Worm (Caenorhabditis elegans) whole organism, L2 larva: Measurements from ENCODE around the gene ctf-4.
A peak's percentile ranks its signal among the peaks of the same experiment; 100 is the strongest.

Source experiments
- C34F6.9 ChIP-seq: fragments of 150-350 bp; optimal IDR thresholded peaks from 2 replicates; lab custom pipeline; 2014; ENCODE audit warnings: missing biosample characterization, missing genetic modification characterization
- Y55F3AM.14 ChIP-seq: fragments of 200-800 bp; sonication (Bioruptor generic); optimal IDR thresholded peaks from 2 replicates; lab custom pipeline; 2018; ENCODE audit warnings: mild to moderate bottlenecking, missing genetic modification characterization, missing compliant biosample characterization
- ZK546.5 ChIP-seq: sonication (generic microtip); optimal IDR thresholded peaks from 2 replicates; lab custom pipeline; 2017; ENCODE audit warnings: missing biosample characterization, missing genetic modification characterization
- aly-2 ChIP-seq: fragments of 150-350 bp; optimal IDR thresholded peaks from 2 replicates; lab custom pipeline; 2014; ENCODE audit warnings: missing biosample characterization, missing genetic modification characterization
- ceh-82 ChIP-seq: fragments of 150-350 bp; optimal IDR thresholded peaks from 2 replicates; lab custom pipeline; 2014; ENCODE audit warnings: missing biosample characterization, missing genetic modification characterization
- crh-2 ChIP-seq: sonication (generic microtip); optimal IDR thresholded peaks from 2 replicates; lab custom pipeline; 2017; ENCODE audit warnings: missing biosample characterization, missing genetic modification characterization
- dmd-4 ChIP-seq: sonication (generic microtip); optimal IDR thresholded peaks from 2 replicates; lab custom pipeline; 2017; ENCODE audit warnings: missing biosample characterization, missing genetic modification characterization
- egl-27 ChIP-seq: sonication (generic microtip); optimal IDR thresholded peaks from 3 replicates; lab custom pipeline; 2017; ENCODE audit warnings: missing biosample characterization, missing genetic modification reagents, missing genetic modification characterization
- fos-1 ChIP-seq: fragments of 150-350 bp; optimal IDR thresholded peaks from 2 replicates; lab custom pipeline; 2014; ENCODE audit warnings: missing biosample characterization, missing genetic modification characterization
- gmeb-1 ChIP-seq: fragments of 150-350 bp; optimal IDR thresholded peaks from 2 replicates; lab custom pipeline; 2014; ENCODE audit warnings: missing biosample characterization, missing genetic modification characterization
- lin-13 ChIP-seq: fragments of 150-350 bp; optimal IDR thresholded peaks from 2 replicates; lab custom pipeline; 2014; ENCODE audit warnings: missing biosample characterization, missing genetic modification reagents, missing genetic modification characterization
- lin-39 ChIP-seq: fragments of 150-350 bp; optimal IDR thresholded peaks from 2 replicates; lab custom pipeline; 2014; ENCODE audit warnings: missing biosample characterization, missing genetic modification reagents, missing genetic modification characterization
- lsy-2 ChIP-seq, 2 experiments: fragments of 150-350 bp in 1 of 2; sonication (generic microtip) in 1 of 2; optimal IDR thresholded peaks; 2 replicates each; lab custom pipeline; 2014 to 2017; ENCODE audit warnings: missing biosample characterization in 2 of 2, missing genetic modification characterization in 2 of 2
- mbf-1 ChIP-seq: sonication (generic microtip); optimal IDR thresholded peaks from 2 replicates; lab custom pipeline; 2017; ENCODE audit warnings: missing biosample characterization, missing genetic modification characterization
- nhr-10 ChIP-seq: sonication (generic microtip); optimal IDR thresholded peaks from 2 replicates; lab custom pipeline; 2017; ENCODE audit warnings: missing biosample characterization, missing genetic modification characterization
- nhr-12 ChIP-seq: fragments of 150-350 bp; optimal IDR thresholded peaks from 2 replicates; lab custom pipeline; 2014; ENCODE audit warnings: missing biosample characterization, missing genetic modification characterization
- nhr-129 ChIP-seq: fragments of 150-350 bp; optimal IDR thresholded peaks from 2 replicates; lab custom pipeline; 2014; ENCODE audit warnings: missing biosample characterization, missing genetic modification characterization
- nhr-23 ChIP-seq: fragments of 150-350 bp; optimal IDR thresholded peaks from 2 replicates; lab custom pipeline; 2014; ENCODE audit warnings: missing biosample characterization, missing genetic modification reagents, missing genetic modification characterization
- nhr-25 ChIP-seq: fragments of 150-350 bp; sonication (generic microtip); optimal IDR thresholded peaks from 3 replicates; lab custom pipeline; 2014; ENCODE audit warnings: missing biosample characterization, missing genetic modification characterization
- nhr-6 ChIP-seq: fragments of 150-350 bp; optimal IDR thresholded peaks from 2 replicates; lab custom pipeline; 2014; ENCODE audit warnings: missing biosample characterization, missing genetic modification characterization
- nhr-77 ChIP-seq: fragments of 150-350 bp; optimal IDR thresholded peaks from 2 replicates; lab custom pipeline; 2014; ENCODE audit warnings: missing biosample characterization, missing genetic modification characterization
- peb-1 ChIP-seq: fragments of 150-350 bp; optimal IDR thresholded peaks from 2 replicates; lab custom pipeline; 2014; ENCODE audit warnings: missing biosample characterization, missing genetic modification characterization
- skn-1 ChIP-seq: sonication (generic microtip); optimal IDR thresholded peaks from 2 replicates; lab custom pipeline; 2017; ENCODE audit warnings: missing biosample characterization, missing genetic modification characterization
- sma-3 ChIP-seq: sonication (generic microtip); optimal IDR thresholded peaks from 2 replicates; lab custom pipeline; 2016; ENCODE audit warnings: missing genetic modification reagents, missing genetic modification characterization, missing compliant biosample characterization
- sma-9 ChIP-seq, 2 experiments: fragments of 150-350 bp in 1 of 2; sonication (generic microtip) in 1 of 2; optimal IDR thresholded peaks; 2 replicates each; lab custom pipeline; 2014 to 2016; ENCODE audit warnings: missing genetic modification characterization in 2 of 2, mild to moderate bottlenecking in 1 of 2, missing biosample characterization in 1 of 2, missing compliant biosample characterization in 1 of 2, missing genetic modification reagents in 1 of 2, moderate library complexity in 1 of 2
- ztf-1 ChIP-seq: fragments of 200-800 bp; sonication (Bioruptor generic); conservative IDR thresholded peaks from 2 replicates; pipeline ENCODE4 v1.3.6; 2022; ENCODE audit warnings: missing genetic modification characterization, missing compliant biosample characterization
- ztf-4 ChIP-seq: fragments of 150-350 bp; optimal IDR thresholded peaks from 2 replicates; lab custom pipeline; 2014; ENCODE audit warnings: missing biosample characterization, missing genetic modification characterization

ctf-4 gene

ce11 chrV:10961448-10961870, 3.9 kb downstream of the ctf-4 start (continued):
- TF ChIP-seq ztf-4 (tag; lab: Kevin White, UChicago) (peak; percentile 52), mbf-1 (tag; lab: Kevin White, UChicago) (no peak), nhr-6 (tag; lab: Kevin White, UChicago) (peak; percentile 63), ztf-1 (GFP tag; lab: Robert Waterston, UW) (no peak), peb-1 (tag; lab: Kevin White, UChicago) (no peak), crh-2 (tag; lab: Kevin White, UChicago) (peak; percentile 75), lin-39 (tag; lab: Kevin White, UChicago) (no peak), lin-13 (GFP tag; lab: Kevin White, UChicago) (peak; percentile 43), ZK546.5 (tag; lab: Kevin White, UChicago) (no peak), nhr-23 (tag; lab: Kevin White, UChicago) (no peak)
- TF ChIP-seq, all 48 proteins: peak for 19

- TF ChIP-seq sma-3 (GFP tag; lab: Kevin White, UChicago) (no peak), egl-27 (no peak), dmd-4 (tag; lab: Kevin White, UChicago) (no peak), sma-9 (GFP tag; optimal IDR thresholded peaks at IDR 0.05; lab: Kevin White, UChicago) (peak; percentile 42), sma-9 (tag; optimal IDR thresholded peaks at IDR 0.05; lab: Kevin White, UChicago) (no peak), crh-2 (tag; lab: Kevin White, UChicago) (peak; percentile 27), nhr-129 (peak; percentile 18), gmeb-1 (tag; lab: Kevin White, UChicago) (no peak), nhr-25 (tag; lab: Kevin White, UChicago) (no peak), fos-1 (tag; lab: Kevin White, UChicago) (peak; percentile 68)
Observed at ce11 chrV:10960544-10960943, 4.8 kb downstream of the ctf-4 start, which contains the start of gene vps-36. Gene vps-36, minus strand, starts transcription at chrV:10960669.

ce11 chrV:10958322-10958900, 6.9 kb downstream of the ctf-4 start, which contains the start of gene pigt-1:
Gene pigt-1, minus strand, starts transcription at chrV:10958821.
- TF ChIP-seq Y55F3AM.14 (GFP tag; lab: Kevin White, UChicago) (peak; percentile 17), sma-9 (GFP tag; optimal IDR thresholded peaks at IDR 0.05; lab: Kevin White, UChicago) (peak; percentile 51), sma-9 (tag; optimal IDR thresholded peaks at IDR 0.05; lab: Kevin White, UChicago) (no peak), lin-13 (GFP tag; lab: Kevin White, UChicago) (peak; percentile 14), skn-1 (tag; lab: Kevin White, UChicago) (no peak), ceh-82 (no peak), peb-1 (tag; lab: Kevin White, UChicago) (no peak), nhr-77 (tag; lab: Kevin White, UChicago) (no peak), crh-2 (tag; lab: Kevin White, UChicago) (peak; percentile 10), lsy-2 (tag; optimal IDR thresholded peaks at IDR 0.05; lab: Kevin White, UChicago) (peak in 1 of 2 experiments; percentile 29)

- TF ChIP-seq fos-1 (tag; lab: Kevin White, UChicago) = peak; percentile 14
- no peak for TF ChIP-seq nhr-12
Observed at ce11 chrV:10955681-10956476, 9.5 kb downstream of the ctf-4 start, which contains the start of gene F17C11.13. Gene F17C11.13, plus strand, starts transcription at chrV:10955923.

ce11 chrV:10954832-10955231, 10.5 kb downstream of the ctf-4 start, which contains the start of gene F17C11.6:
Gene F17C11.6, plus strand, starts transcription at chrV:10955121.
- peak; percentile 2 for TF ChIP-seq fos-1 (tag; lab: Kevin White, UChicago)
- no peak for TF ChIP-seq C34F6.9 (tag; lab: Kevin White, UChicago)
- no peak for TF ChIP-seq aly-2

ce11 chrV:10954334-10954733, 11.0 kb downstream of the ctf-4 start, which contains the start of gene clec-221:
Gene clec-221, minus strand, starts transcription at chrV:10954434.
- no peak for TF ChIP-seq nhr-10 (tag; lab: Kevin White, UChicago)
